Fruit fly (Drosophila melanogaster): ENCODE data around the gene CG14416.

DNA sequence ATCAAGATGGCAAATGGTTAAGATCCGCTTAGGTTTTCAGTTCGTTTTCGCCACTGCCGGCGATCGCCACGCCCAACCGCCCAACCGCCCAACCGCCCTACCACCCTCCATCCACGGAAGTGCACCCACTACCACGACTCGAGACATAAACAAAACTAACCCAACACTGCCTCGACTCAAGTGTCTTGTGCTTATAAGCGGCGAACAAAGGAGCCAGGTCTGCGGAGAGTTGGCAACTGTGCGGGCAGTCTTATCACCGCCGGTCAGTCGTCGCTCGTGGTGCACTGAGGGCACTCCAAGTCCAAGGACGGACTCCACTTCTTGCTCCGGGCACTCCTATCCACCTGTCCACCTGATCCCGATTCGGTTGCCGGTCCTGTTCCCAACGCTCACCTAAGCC is 17.8 kb upstream of the CG14416 start, which contains the start of gene CG3526:
- TF ChIP-seq B-H1 (GFP tag; IDR thresholded peaks at IDR 0.05) (no peak), H2.0 (GFP tag; IDR thresholded peaks at IDR 0.05) (no peak), jigr1 (GFP tag; IDR thresholded peaks at IDR 0.05) (no peak), CG1832 (GFP tag; optimal IDR thresholded peaks at IDR 0.05) (no peak), CG1529 (GFP tag; optimal IDR thresholded peaks at IDR 0.05) (no peak), lilli (GFP tag; optimal IDR thresholded peaks at IDR 0.05) (no peak), unc-4 (GFP tag; IDR thresholded peaks at IDR 0.05; ENCODE audit: partially characterized antibody) (no peak), Lpt (GFP tag; optimal IDR thresholded peaks at IDR 0.05) (no peak), seq (GFP tag; IDR thresholded peaks at IDR 0.05) (no peak), CTCF (GFP tag; optimal IDR thresholded peaks at IDR 0.05) (no peak), nerfin-2 (GFP tag; IDR thresholded peaks at IDR 0.05; ENCODE audit: partially characterized antibody) (no peak), onecut (GFP tag; IDR thresholded peaks at IDR 0.05) (no peak), fd3F (GFP tag; optimal IDR thresholded peaks at IDR 0.05) (no peak), Hmx (GFP tag; optimal IDR thresholded peaks at IDR 0.05) (no peak)
